Fruit fly (Drosophila melanogaster): ENCODE results near the gene Lkb1.

Lkb1 gene

dm6 chr3R:13645874-13646370 is 30.4 kb upstream of the Lkb1 start, which contains the start of gene sqd (continued):
- TF ChIP-seq CG13775 (GFP tag; optimal IDR thresholded peaks at IDR 0.05) (peak; percentile 50), CG7745 (tag; optimal IDR thresholded peaks at IDR 0.05) (no peak), slou (GFP tag; optimal IDR thresholded peaks at IDR 0.05) (no peak), luna (GFP tag; optimal IDR thresholded peaks at IDR 0.05) (no peak), CG18011 (GFP tag; optimal IDR thresholded peaks at IDR 0.05) (peak; percentile 58), CG11560 (tag; IDR thresholded peaks at IDR 0.05) (no peak), CG15479 (GFP tag; optimal IDR thresholded peaks at IDR 0.05) (no peak), CG1024 (GFP tag; IDR thresholded peaks at IDR 0.05) (no peak), da (GFP tag; optimal IDR thresholded peaks at IDR 0.05) (no peak), psq (GFP tag; optimal IDR thresholded peaks at IDR 0.05) (no peak), HmgD (GFP tag; optimal IDR thresholded peaks at IDR 0.05) (peak; percentile 2), Camta (GFP tag; optimal IDR thresholded peaks at IDR 0.05) (peak; percentile 48), CG6689 (GFP tag; IDR thresholded peaks at IDR 0.05) (peak; percentile 39), Rfx (GFP tag; IDR thresholded peaks at IDR 0.05) (peak; percentile 63; the same call in 1 of the 2 replicates), CG9817 (tag; optimal IDR thresholded peaks at IDR 0.05) (peak; percentile 39), Tbp (GFP tag; optimal IDR thresholded peaks at IDR 0.05) (no peak), CG6765 (GFP tag; optimal IDR thresholded peaks at IDR 0.05) (peak; percentile 45), prd (optimal IDR thresholded peaks at IDR 0.05) (no peak), prd (GFP tag; IDR thresholded peaks at IDR 0.05) (peak; percentile 49; the same call in 2 of the 3 replicates), CG7556 (GFP tag; optimal IDR thresholded peaks at IDR 0.05) (no peak), hbn (GFP tag; IDR thresholded peaks at IDR 0.05; ENCODE audit: partially characterized antibody) (no peak), Sry-β (GFP tag; optimal IDR thresholded peaks at IDR 0.05) (peak; percentile 13), caup (GFP tag; optimal IDR thresholded peaks at IDR 0.05; ENCODE audit: severe bottlenecking) (peak; percentile 61), Hand (GFP tag; optimal IDR thresholded peaks at IDR 0.05) (no peak), Ssrp (tag; optimal IDR thresholded peaks at IDR 0.05) (no peak), CG8290 (GFP tag; optimal IDR thresholded peaks at IDR 0.05) (no peak), CG8290 (tag; optimal IDR thresholded peaks at IDR 0.05) (peak in 1 of 2 experiments; percentile 73), Sox100B (GFP tag; optimal IDR thresholded peaks at IDR 0.05) (peak; percentile 32), CG15269 (tag; optimal IDR thresholded peaks at IDR 0.05) (peak; percentile 38), CG4424 (GFP tag; optimal IDR thresholded peaks at IDR 0.05) (peak; percentile 46), p53 (GFP tag; optimal IDR thresholded peaks at IDR 0.05) (no peak), tup (GFP tag; optimal IDR thresholded peaks at IDR 0.05) (no peak), zfh2 (GFP tag; optimal IDR thresholded peaks at IDR 0.05) (peak; percentile 20), CG4730 (GFP tag; IDR thresholded peaks at IDR 0.05) (no peak), CG34376 (GFP tag; optimal IDR thresholded peaks at IDR 0.05) (peak; percentile 54), CG14965 (GFP tag; optimal IDR thresholded peaks at IDR 0.05; ENCODE audit: borderline replicate concordance) (no peak), Hmx (GFP tag; optimal IDR thresholded peaks at IDR 0.05) (no peak), ara (GFP tag; IDR thresholded peaks at IDR 0.05) (peak; percentile 43; the same call in 1 of the 2 replicates), sd (tag; optimal IDR thresholded peaks at IDR 0.05) (no peak), croc (GFP tag; conservative IDR thresholded peaks at IDR 0.05) (no peak), CG16863 (GFP tag; optimal IDR thresholded peaks at IDR 0.05) (no peak), Max (GFP tag; optimal IDR thresholded peaks at IDR 0.05) (peak; percentile 82), Atf3 (GFP tag; optimal IDR thresholded peaks at IDR 0.05) (no peak), CG17328 (GFP tag; IDR thresholded peaks at IDR 0.05) (peak; percentile 40; the same call in 1 of the 2 replicates), nau (GFP tag; optimal IDR thresholded peaks at IDR 0.05) (no peak), fu2 (GFP tag; optimal IDR thresholded peaks at IDR 0.05) (peak; percentile 29)

Measured in whole organism, embryonic.